Fruit fly (Drosophila melanogaster) whole organism, embryonic: ENCODE data around the gene CG3032.

ENCODE experiments used
- ATbp ChIP-seq: fragments of 200-800 bp; sonication (Bioruptor generic); optimal IDR thresholded peaks from 2 replicates; lab custom pipeline; 2017; ENCODE audit warnings: missing biosample characterization, mild to moderate bottlenecking, missing genetic modification characterization, missing genetic modification reagents
- B-H1 ChIP-seq: fragments of 200-800 bp; sonication (Bioruptor generic); IDR thresholded peaks from 3 replicates; pipeline ENCODE4 v1.3.6; 2022; ENCODE audit warnings: missing biosample characterization, missing genetic modification characterization
- Bdp1 ChIP-seq: fragments of 200-800 bp; sonication (Bioruptor generic); optimal IDR thresholded peaks from 3 replicates; lab custom pipeline; 2016; ENCODE audit warnings: missing biosample characterization, missing genetic modification characterization
- CG1024 ChIP-seq: fragments of 200-800 bp; sonication (Bioruptor generic); IDR thresholded peaks from 2 replicates; pipeline ENCODE4 v1.3.6; 2022; ENCODE audit warnings: missing biosample characterization, missing genetic modification characterization
- CG12104 ChIP-seq: fragments of 200-800 bp; sonication (Bioruptor generic); optimal IDR thresholded peaks from 3 replicates; lab custom pipeline; 2016; ENCODE audit warnings: missing biosample characterization, missing genetic modification characterization
- CG13123 ChIP-seq: fragments of 200-800 bp; sonication (Bioruptor generic); optimal IDR thresholded peaks from 2 replicates; lab custom pipeline; 2016; ENCODE audit warnings: missing biosample characterization, missing genetic modification characterization
- CG13296 ChIP-seq: fragments of 200-800 bp; sonication (Bioruptor generic); optimal IDR thresholded peaks from 3 replicates; lab custom pipeline; 2018; ENCODE audit warnings: missing biosample characterization, mild to moderate bottlenecking, missing genetic modification characterization
- CG14965 ChIP-seq: fragments of 200-800 bp; sonication (Bioruptor generic); optimal IDR thresholded peaks from 2 replicates; lab custom pipeline; 2016; ENCODE audit warnings: missing biosample characterization, missing genetic modification characterization, borderline replicate concordance
- CG15269 ChIP-seq: fragments of 200-800 bp; sonication (Bioruptor generic); optimal IDR thresholded peaks from 2 replicates; lab custom pipeline; 2018; ENCODE audit warnings: missing biosample characterization, mild to moderate bottlenecking, missing genetic modification characterization, moderate library complexity
- CG1529 ChIP-seq: fragments of 200-800 bp; sonication (Bioruptor generic); optimal IDR thresholded peaks from 3 replicates; lab custom pipeline; 2018; ENCODE audit warnings: missing biosample characterization, missing genetic modification characterization
- CG17359 ChIP-seq: fragments of 200-800 bp; sonication (Bioruptor generic); optimal IDR thresholded peaks from 3 replicates; lab custom pipeline; 2018; ENCODE audit warnings: missing biosample characterization, mild to moderate bottlenecking, missing genetic modification characterization, moderate library complexity
- CG17385 ChIP-seq: fragments of 200-800 bp; sonication (Bioruptor generic); optimal IDR thresholded peaks from 3 replicates; lab custom pipeline; 2018; ENCODE audit warnings: missing biosample characterization, mild to moderate bottlenecking, missing genetic modification characterization
- CG1832 ChIP-seq: fragments of 200-800 bp; sonication (Bioruptor generic); optimal IDR thresholded peaks from 2 replicates; lab custom pipeline; 2017; ENCODE audit warnings: missing biosample characterization, mild to moderate bottlenecking, missing genetic modification characterization, inconsistent platforms
- CG18476 ChIP-seq: fragments of 200-800 bp; sonication (Bioruptor generic); optimal IDR thresholded peaks from 2 replicates; lab custom pipeline; 2016; ENCODE audit warnings: missing biosample characterization, mild to moderate bottlenecking, missing genetic modification characterization
- CG2875 ChIP-seq: fragments of 200-800 bp; sonication (Bioruptor generic); optimal IDR thresholded peaks from 2 replicates; lab custom pipeline; 2017; ENCODE audit warnings: missing biosample characterization, mild to moderate bottlenecking, missing genetic modification characterization, missing genetic modification reagents
- CG32532 ChIP-seq: fragments of 200-800 bp; sonication (Bioruptor generic); IDR thresholded peaks from 2 replicates; pipeline ENCODE4 v1.3.6; 2022; ENCODE audit warnings: missing biosample characterization, missing genetic modification characterization
- CG4328 ChIP-seq: fragments of 200-800 bp; sonication (Bioruptor generic); optimal IDR thresholded peaks from 3 replicates; lab custom pipeline; 2017; ENCODE audit warnings: missing biosample characterization, missing genetic modification reagents, missing genetic modification characterization
- CG6854 ChIP-seq: fragments of 200-800 bp; sonication (Bioruptor generic); optimal IDR thresholded peaks from 3 replicates; lab custom pipeline; 2017; ENCODE audit warnings: missing biosample characterization, mild to moderate bottlenecking, missing genetic modification characterization
- CG7556 ChIP-seq: fragments of 200-800 bp; sonication (Bioruptor generic); optimal IDR thresholded peaks from 2 replicates; lab custom pipeline; 2017; ENCODE audit warnings: missing biosample characterization, mild to moderate bottlenecking, missing genetic modification characterization
- CG8290 ChIP-seq, 3 experiments: fragments of 200-800 bp; sonication (Bioruptor generic); optimal IDR thresholded peaks; 2 replicates each; lab custom pipeline; 2016 to 2019; ENCODE audit warnings: missing biosample characterization in 3 of 3, missing genetic modification characterization in 3 of 3, mild to moderate bottlenecking in 2 of 3, moderate library complexity in 1 of 3
- CG8388 ChIP-seq: fragments of 200-800 bp; sonication (Bioruptor generic); optimal IDR thresholded peaks from 2 replicates; lab custom pipeline; 2019; ENCODE audit warnings: missing biosample characterization, mild to moderate bottlenecking, missing genetic modification characterization, moderate library complexity
- CG9609 ChIP-seq: fragments of 200-800 bp; sonication (Bioruptor generic); optimal IDR thresholded peaks from 3 replicates; lab custom pipeline; 2016; ENCODE audit warnings: missing biosample characterization, missing genetic modification characterization
- CG9727 ChIP-seq: fragments of 200-800 bp; sonication (Bioruptor generic); optimal IDR thresholded peaks from 3 replicates; lab custom pipeline; 2017; ENCODE audit warnings: missing biosample characterization, mild to moderate bottlenecking, missing genetic modification characterization
- CkIIα-i1 ChIP-seq: fragments of 200-800 bp; sonication (Bioruptor generic); IDR thresholded peaks from 2 replicates; pipeline ENCODE4 v1.3.6; 2022; ENCODE audit warnings: missing biosample characterization, missing genetic modification characterization
- CrebB ChIP-seq: fragments of 200-800 bp; sonication (Bioruptor generic); optimal IDR thresholded peaks from 3 replicates; lab custom pipeline; 2018; ENCODE audit warnings: missing biosample characterization, mild to moderate bottlenecking, missing genetic modification characterization
- D19A ChIP-seq: fragments of 200-800 bp; optimal IDR thresholded peaks from 3 replicates; lab custom pipeline; 2019; ENCODE audit warnings: missing biosample characterization, mild to moderate bottlenecking, missing genetic modification characterization, moderate library complexity
- Deaf1 ChIP-seq: fragments of 200-800 bp; optimal IDR thresholded peaks from 3 replicates; lab custom pipeline; 2019; ENCODE audit warnings: missing biosample characterization, mild to moderate bottlenecking, missing genetic modification characterization, moderate library complexity
- Dip2 ChIP-seq: fragments of 200-800 bp; sonication (Bioruptor generic); IDR thresholded peaks from 2 replicates; pipeline ENCODE4 v1.3.6; 2022; ENCODE audit warnings: missing biosample characterization, missing genetic modification characterization
- Hr39 ChIP-seq: fragments of >200 bp; optimal IDR thresholded peaks from 2 replicates; lab custom pipeline; 2017
- MESR4 ChIP-seq: fragments of 200-800 bp; sonication (Bioruptor generic); optimal IDR thresholded peaks from 2 replicates; lab custom pipeline; 2018; ENCODE audit warnings: missing biosample characterization, mild to moderate bottlenecking, missing genetic modification characterization, moderate library complexity
- MTF-1 ChIP-seq: fragments of 200-800 bp; sonication (Bioruptor generic); optimal IDR thresholded peaks from 2 replicates; lab custom pipeline; 2018; ENCODE audit warnings: missing biosample characterization, mild to moderate bottlenecking, missing genetic modification characterization, borderline replicate concordance
- Sry-δ ChIP-seq: fragments of 200-800 bp; sonication (Bioruptor generic); optimal IDR thresholded peaks from 2 replicates; lab custom pipeline; 2016; ENCODE audit warnings: missing biosample characterization, missing genetic modification characterization
- btn ChIP-seq: fragments of 200-800 bp; sonication (Bioruptor generic); optimal IDR thresholded peaks from 2 replicates; lab custom pipeline; 2016; ENCODE audit warnings: missing biosample characterization, missing genetic modification characterization
- ci ChIP-seq: fragments of 200-800 bp; sonication (Bioruptor generic); IDR thresholded peaks from 3 replicates; pipeline ENCODE4 v1.3.6; 2022; ENCODE audit warnings: missing biosample characterization, missing genetic modification characterization
- disco-r ChIP-seq: fragments of 200-800 bp; sonication (Bioruptor generic); optimal IDR thresholded peaks from 2 replicates; lab custom pipeline; 2016; ENCODE audit warnings: missing biosample characterization, missing genetic modification characterization
- emc ChIP-seq: fragments of 200-800 bp; sonication (Bioruptor generic); optimal IDR thresholded peaks from 2 replicates; lab custom pipeline; 2016; ENCODE audit warnings: missing biosample characterization, missing genetic modification characterization
- gro ChIP-seq: fragments of 200-800 bp; sonication (Bioruptor generic); optimal IDR thresholded peaks from 2 replicates; lab custom pipeline; 2016; ENCODE audit warnings: missing biosample characterization, missing genetic modification characterization
- kah ChIP-seq: fragments of 200-800 bp; sonication (Bioruptor generic); optimal IDR thresholded peaks from 2 replicates; lab custom pipeline; 2018; ENCODE audit warnings: missing biosample characterization, mild to moderate bottlenecking, missing genetic modification characterization
- kay ChIP-seq: fragments of 200-800 bp; sonication (Bioruptor generic); optimal IDR thresholded peaks from 2 replicates; lab custom pipeline; 2016; ENCODE audit warnings: missing biosample characterization, missing genetic modification characterization
- knrl ChIP-seq: fragments of 200-800 bp; sonication (Bioruptor generic); IDR thresholded peaks from 3 replicates; pipeline ENCODE4 v1.3.6; 2022; ENCODE audit warnings: missing biosample characterization, missing genetic modification characterization; ENCODE audit not compliant: partially characterized antibody
- lbe ChIP-seq: fragments of 200-800 bp; sonication (Bioruptor generic); optimal IDR thresholded peaks from 2 replicates; lab custom pipeline; 2016; ENCODE audit warnings: missing biosample characterization, mild to moderate bottlenecking, missing genetic modification characterization
- nmo ChIP-seq: fragments of 200-800 bp; sonication (Bioruptor generic); optimal IDR thresholded peaks from 2 replicates; lab custom pipeline; 2018; ENCODE audit warnings: missing biosample characterization, mild to moderate bottlenecking, missing genetic modification characterization, moderate library complexity
- nom ChIP-seq: fragments of 200-800 bp; sonication (Bioruptor generic); optimal IDR thresholded peaks from 2 replicates; lab custom pipeline; 2017; ENCODE audit warnings: missing biosample characterization, missing genetic modification characterization, mild to moderate bottlenecking, moderate library complexity, missing genetic modification reagents
- pros ChIP-seq: fragments of 200-800 bp; sonication (Bioruptor generic); optimal IDR thresholded peaks from 3 replicates; lab custom pipeline; 2019; ENCODE audit warnings: missing biosample characterization, mild to moderate bottlenecking, missing genetic modification characterization, moderate library complexity
- scrt ChIP-seq: fragments of 200-800 bp; sonication (Bioruptor generic); optimal IDR thresholded peaks from 2 replicates; lab custom pipeline; 2018; ENCODE audit warnings: missing biosample characterization, mild to moderate bottlenecking, missing genetic modification characterization, moderate library complexity
- sim ChIP-seq: fragments of 200-800 bp; sonication (Bioruptor generic); IDR thresholded peaks from 2 replicates; pipeline ENCODE4 v1.3.6; 2022; ENCODE audit warnings: missing biosample characterization, missing genetic modification characterization
- so ChIP-seq: fragments of 200-800 bp; sonication (Bioruptor generic); IDR thresholded peaks from 3 replicates; pipeline ENCODE4 v1.3.6; 2022; ENCODE audit warnings: missing biosample characterization, missing genetic modification characterization
- stwl ChIP-seq: fragments of 200-800 bp; sonication (Bioruptor generic); optimal IDR thresholded peaks from 3 replicates; lab custom pipeline; 2018; ENCODE audit warnings: missing biosample characterization, mild to moderate bottlenecking, missing genetic modification characterization, moderate library complexity
- trh ChIP-seq: fragments of 200-800 bp; sonication (Bioruptor generic); optimal IDR thresholded peaks from 2 replicates; lab custom pipeline; 2016; ENCODE audit warnings: missing biosample characterization, missing genetic modification characterization

Gene CG3032

DNA sequence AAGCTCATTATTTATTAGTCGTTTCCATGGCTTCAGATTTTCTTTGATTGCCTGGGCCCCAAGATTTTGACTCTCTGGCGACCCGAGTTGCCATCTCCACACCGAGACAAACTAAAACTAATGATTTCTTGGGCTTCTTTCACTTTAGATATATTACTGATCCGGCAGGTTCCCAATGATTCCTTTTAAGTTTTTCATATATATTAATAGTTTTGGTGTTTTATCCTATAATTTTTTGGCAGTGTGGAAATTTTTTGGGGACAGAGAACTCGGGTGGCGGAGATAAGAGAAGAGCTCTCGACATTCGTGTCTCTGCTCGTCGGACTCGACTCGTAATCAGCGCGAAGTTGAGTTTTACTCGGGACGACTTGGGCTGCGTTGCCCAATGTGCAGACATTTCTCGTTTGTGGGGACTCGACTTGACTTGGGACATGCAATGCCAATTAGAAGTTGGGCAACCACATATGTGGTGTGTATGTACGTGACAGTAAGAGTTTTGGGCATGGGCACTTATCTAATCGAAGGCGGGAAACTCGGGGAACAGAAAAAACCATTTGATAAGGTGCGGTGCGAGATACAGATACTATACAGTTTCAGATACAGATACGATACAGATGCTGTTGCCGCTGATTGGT is 12.4 kb downstream of the CG3032 start (continued):
- TF ChIP-seq CG4328 (no peak), kay (no peak), B-H1 (GFP tag; lab: Robert Waterston, UW) (peak; percentile 47; the same call in 1 of the 3 replicates), disco-r (GFP tag; lab: Kevin White, UChicago) (no peak), CG13123 (GFP tag; lab: Kevin White, UChicago) (no peak), D19A (tag; lab: Kevin White, UChicago) (peak; percentile 53), CG6854 (no peak), stwl (tag; lab: Kevin White, UChicago) (no peak), CrebB (tag; lab: Kevin White, UChicago) (no peak), CG9609 (GFP tag; lab: Kevin White, UChicago) (no peak), nmo (GFP tag; lab: Kevin White, UChicago) (peak; percentile 17), CG13296 (GFP tag; lab: Kevin White, UChicago) (peak; percentile 14), CG2875 (no peak), CkIIα-i1 (GFP tag; lab: Robert Waterston, UW) (no peak), btn (no peak), CG17359 (tag; lab: Kevin White, UChicago) (peak; percentile 60), CG8290 (GFP tag; optimal IDR thresholded peaks at IDR 0.05; lab: Kevin White, UChicago) (no peak), CG8290 (tag; optimal IDR thresholded peaks at IDR 0.05; lab: Kevin White, UChicago) (peak; percentile 1 to 9), CG14965 (GFP tag; lab: Kevin White, UChicago) (no peak), ci (peak; percentile 40; the same call in 1 of the 3 replicates), CG8388 (GFP tag; lab: Kevin White, UChicago) (peak; percentile 33), trh (no peak), MTF-1 (GFP tag; lab: Kevin White, UChicago) (no peak), CG1832 (GFP tag; lab: Kevin White, UChicago) (no peak), Hr39 (no peak), CG15269 (tag; lab: Kevin White, UChicago) (peak; percentile 60), gro (GFP tag; lab: Kevin White, UChicago) (no peak), CG7556 (GFP tag; lab: Kevin White, UChicago) (peak; percentile 62), pros (GFP tag; lab: Kevin White, UChicago) (no peak), so (peak; percentile 23; the same call in 1 of the 3 replicates), MESR4 (no peak), emc (GFP tag; lab: Kevin White, UChicago) (no peak), CG32532 (peak; percentile 52; the same call in 1 of the 2 replicates), Deaf1 (tag; lab: Kevin White, UChicago) (peak; percentile 94), ATbp (peak; percentile 43), CG12104 (GFP tag; lab: Kevin White, UChicago) (peak; percentile 18), CG9727 (GFP tag; lab: Kevin White, UChicago) (peak; percentile 53), kah (GFP tag; lab: Kevin White, UChicago) (no peak), CG18476 (GFP tag; lab: Kevin White, UChicago) (no peak), CG17385 (GFP tag; lab: Kevin White, UChicago) (peak; percentile 50), sim (GFP tag; lab: Robert Waterston, UW) (no peak), CG1024 (GFP tag; lab: Robert Waterston, UW) (peak; percentile 45), Bdp1 (no peak), nom (no peak), lbe (GFP tag; lab: Kevin White, UChicago) (peak; percentile 39), scrt (GFP tag; lab: Kevin White, UChicago) (peak; percentile 41), CG1529 (GFP tag; lab: Kevin White, UChicago) (peak; percentile 34), knrl (GFP tag; lab: Robert Waterston, UW) (no peak), Sry-δ (GFP tag; lab: Kevin White, UChicago) (peak; percentile 4), Dip2 (no peak)
